Fruit fly (Drosophila melanogaster) whole organism, embryonic: ENCODE results near the gene Mo25.

Experiments
- Atf6 ChIP-seq: fragments of 200-800 bp; sonication (Bioruptor generic); IDR thresholded peaks from 2 replicates; pipeline ENCODE4 v1.3.6; 2022; ENCODE audit warnings: missing biosample characterization, missing genetic modification characterization
- B-H1 ChIP-seq: fragments of 200-800 bp; sonication (Bioruptor generic); IDR thresholded peaks from 3 replicates; pipeline ENCODE4 v1.3.6; 2022; ENCODE audit warnings: missing biosample characterization, missing genetic modification characterization
- BEAF-32 ChIP-seq: fragments of 200-800 bp; sonication (Bioruptor generic); optimal IDR thresholded peaks from 3 replicates; lab custom pipeline; 2017; ENCODE audit warnings: missing biosample characterization, missing genetic modification characterization, mild to moderate bottlenecking, moderate library complexity, missing genetic modification reagents
- CG10979 ChIP-seq: fragments of 200-800 bp; sonication (Bioruptor generic); optimal IDR thresholded peaks from 2 replicates; lab custom pipeline; 2018; ENCODE audit warnings: missing biosample characterization, mild to moderate bottlenecking, missing genetic modification characterization, moderate library complexity
- CG11247 ChIP-seq: fragments of 200-800 bp; sonication (Bioruptor generic); IDR thresholded peaks from 2 replicates; pipeline ENCODE4 v1.3.6; 2022; ENCODE audit warnings: missing biosample characterization, missing genetic modification characterization
- CG1233 ChIP-seq: fragments of 200-800 bp; sonication (Bioruptor generic); optimal IDR thresholded peaks from 4 replicates; lab custom pipeline; 2018; ENCODE audit warnings: missing biosample characterization, mild to moderate bottlenecking, missing genetic modification characterization
- CG13296 ChIP-seq: fragments of 200-800 bp; sonication (Bioruptor generic); optimal IDR thresholded peaks from 3 replicates; lab custom pipeline; 2018; ENCODE audit warnings: missing biosample characterization, mild to moderate bottlenecking, missing genetic modification characterization
- CG13775 ChIP-seq: fragments of 200-800 bp; sonication (Bioruptor generic); optimal IDR thresholded peaks from 3 replicates; lab custom pipeline; 2017; ENCODE audit warnings: missing biosample characterization, mild to moderate bottlenecking, missing genetic modification characterization
- CG13894 ChIP-seq: fragments of 200-800 bp; sonication (Bioruptor generic); optimal IDR thresholded peaks from 3 replicates; lab custom pipeline; 2018; ENCODE audit warnings: missing biosample characterization, mild to moderate bottlenecking, missing genetic modification characterization, moderate library complexity
- CG14710 ChIP-seq: fragments of 200-800 bp; sonication (Bioruptor generic); optimal IDR thresholded peaks from 3 replicates; lab custom pipeline; 2019; ENCODE audit warnings: missing biosample characterization, mild to moderate bottlenecking, missing genetic modification characterization, moderate library complexity
- CG18476 ChIP-seq: fragments of 200-800 bp; sonication (Bioruptor generic); optimal IDR thresholded peaks from 2 replicates; lab custom pipeline; 2016; ENCODE audit warnings: missing biosample characterization, mild to moderate bottlenecking, missing genetic modification characterization
- CG2712 ChIP-seq: fragments of 200-800 bp; optimal IDR thresholded peaks from 3 replicates; lab custom pipeline; 2019; ENCODE audit warnings: missing biosample characterization, mild to moderate bottlenecking, missing genetic modification characterization, moderate library complexity
- CG2889 ChIP-seq: fragments of 200-800 bp; sonication (Bioruptor generic); IDR thresholded peaks from 3 replicates; pipeline ENCODE4 v1.3.6; 2022; ENCODE audit warnings: missing biosample characterization, missing genetic modification characterization
- CG30403 ChIP-seq: fragments of 200-800 bp; sonication (Bioruptor generic); optimal IDR thresholded peaks from 3 replicates; lab custom pipeline; 2016; ENCODE audit warnings: missing biosample characterization, missing genetic modification characterization
- CG3726 ChIP-seq: fragments of 200-800 bp; sonication (Bioruptor generic); IDR thresholded peaks from 3 replicates; pipeline ENCODE4, ENCODE4 v1.3.6; 2022; ENCODE audit warnings: missing biosample characterization, missing genetic modification characterization
- CG5953 ChIP-seq: fragments of 200-800 bp; sonication (Bioruptor generic); IDR thresholded peaks from 2 replicates; pipeline ENCODE4 v1.3.6; 2022; ENCODE audit warnings: missing biosample characterization, missing genetic modification characterization
- CG6791 ChIP-seq: fragments of 200-800 bp; sonication (Bioruptor generic); IDR thresholded peaks from 3 replicates; pipeline ENCODE4 v1.3.6; 2022; ENCODE audit warnings: missing biosample characterization, missing genetic modification characterization; ENCODE audit not compliant: partially characterized antibody
- CG9876 ChIP-seq: fragments of 200-800 bp; sonication (Bioruptor generic); optimal IDR thresholded peaks from 2 replicates; lab custom pipeline; 2016; ENCODE audit warnings: missing biosample characterization, missing genetic modification characterization
- Chrac-16 ChIP-seq: fragments of 200-800 bp; sonication (Bioruptor generic); optimal IDR thresholded peaks from 3 replicates; lab custom pipeline; 2016; ENCODE audit warnings: missing biosample characterization, missing genetic modification characterization
- Dref ChIP-seq: fragments of 200-800 bp; sonication (Bioruptor generic); IDR thresholded peaks from 2 replicates; pipeline ENCODE4 v1.3.6; 2022; ENCODE audit warnings: missing biosample characterization, missing genetic modification characterization
- E2f1 ChIP-seq: fragments of 200-800 bp; sonication (Bioruptor generic); IDR thresholded peaks from 2 replicates; pipeline ENCODE4 v1.3.6; 2022; ENCODE audit warnings: missing biosample characterization, missing genetic modification characterization
- H15 ChIP-seq: fragments of 200-800 bp; sonication (Bioruptor generic); IDR thresholded peaks from 3 replicates; pipeline ENCODE4 v1.3.6; 2022; ENCODE audit warnings: missing biosample characterization, missing genetic modification characterization
- Hr39 ChIP-seq: fragments of >200 bp; optimal IDR thresholded peaks from 2 replicates; lab custom pipeline; 2017
- NK7.1 ChIP-seq: fragments of 200-800 bp; sonication (Bioruptor generic); optimal IDR thresholded peaks from 3 replicates; lab custom pipeline; 2016; ENCODE audit warnings: missing biosample characterization, missing genetic modification characterization
- Neu2 ChIP-seq: fragments of 200-800 bp; sonication (Bioruptor generic); optimal IDR thresholded peaks from 3 replicates; lab custom pipeline; 2016; ENCODE audit warnings: missing biosample characterization, missing genetic modification characterization, borderline replicate concordance
- Sin3A ChIP-seq: fragments of >200 bp; optimal IDR thresholded peaks from 2 replicates; lab custom pipeline; 2018
- Stat92E ChIP-seq, 3 experiments: fragments of >200 bp in 2 of 3; fragments of 200-800 bp in 1 of 3; sonication (Bioruptor generic) in 1 of 3; optimal IDR thresholded peaks; 2 replicates each; lab custom pipeline; 2017 to 2019; ENCODE audit warnings: missing biosample characterization in 3 of 3, missing genetic modification characterization in 3 of 3, mild to moderate bottlenecking in 1 of 3, moderate library complexity in 1 of 3
- Vsx1 ChIP-seq: fragments of 200-800 bp; sonication (Bioruptor generic); optimal IDR thresholded peaks from 2 replicates; lab custom pipeline; 2017; ENCODE audit warnings: missing biosample characterization, mild to moderate bottlenecking, missing genetic modification characterization, missing genetic modification reagents
- abd-A ChIP-seq: fragments of 200-800 bp; sonication (Bioruptor generic); optimal IDR thresholded peaks from 3 replicates; lab custom pipeline; 2019; ENCODE audit warnings: missing biosample characterization, mild to moderate bottlenecking, missing genetic modification characterization, moderate library complexity
- ap ChIP-seq: fragments of 200-800 bp; sonication (Bioruptor generic); IDR thresholded peaks from 2 replicates; pipeline ENCODE4 v1.3.6; 2022; ENCODE audit warnings: missing biosample characterization, missing genetic modification characterization
- ato ChIP-seq: fragments of 200-800 bp; sonication (Bioruptor generic); IDR thresholded peaks from 2 replicates; pipeline ENCODE4 v1.3.6; 2022; ENCODE audit warnings: missing biosample characterization, missing genetic modification characterization; ENCODE audit not compliant: partially characterized antibody
- ci ChIP-seq: fragments of 200-800 bp; sonication (Bioruptor generic); IDR thresholded peaks from 3 replicates; pipeline ENCODE4 v1.3.6; 2022; ENCODE audit warnings: missing biosample characterization, missing genetic modification characterization
- fu2 ChIP-seq: fragments of 200-800 bp; sonication (Bioruptor generic); optimal IDR thresholded peaks from 2 replicates; lab custom pipeline; 2016; ENCODE audit warnings: missing biosample characterization, missing genetic modification characterization
- gro ChIP-seq: fragments of 200-800 bp; sonication (Bioruptor generic); optimal IDR thresholded peaks from 2 replicates; lab custom pipeline; 2016; ENCODE audit warnings: missing biosample characterization, missing genetic modification characterization
- hkb ChIP-seq, 2 experiments: fragments of 200-800 bp in 1 of 2; fragments of >200 bp in 1 of 2; sonication (Bioruptor generic) in 1 of 2; IDR thresholded peaks in 1 of 2; optimal IDR thresholded peaks in 1 of 2; 2 replicates each; pipeline versions ENCODE4 v1.3.6 to Lab custom; 2017 to 2022; ENCODE audit warnings: missing biosample characterization in 1 of 2, missing genetic modification characterization in 1 of 2
- ind ChIP-seq: fragments of 200-800 bp; sonication (Bioruptor generic); optimal IDR thresholded peaks from 3 replicates; lab custom pipeline; 2016; ENCODE audit warnings: missing biosample characterization, missing genetic modification characterization
- jigr1 ChIP-seq: fragments of 200-800 bp; sonication (Bioruptor generic); IDR thresholded peaks from 3 replicates; pipeline ENCODE4 v1.3.6; 2022; ENCODE audit warnings: missing biosample characterization, missing genetic modification characterization
- klu ChIP-seq: fragments of 200-800 bp; sonication (Bioruptor generic); IDR thresholded peaks from 2 replicates; pipeline ENCODE4 v1.3.6; 2022; ENCODE audit warnings: missing biosample characterization, missing genetic modification characterization
- knrl ChIP-seq: fragments of 200-800 bp; sonication (Bioruptor generic); IDR thresholded peaks from 3 replicates; pipeline ENCODE4 v1.3.6; 2022; ENCODE audit warnings: missing biosample characterization, missing genetic modification characterization; ENCODE audit not compliant: partially characterized antibody
- lola ChIP-seq, 3 experiments: fragments of >200 bp in 2 of 3; fragments of 200-800 bp in 1 of 3; sonication (Bioruptor generic) in 1 of 3; optimal IDR thresholded peaks; 2 replicates each; lab custom pipeline; 2017 to 2019; ENCODE audit warnings: missing biosample characterization in 3 of 3, missing genetic modification characterization in 3 of 3, mild to moderate bottlenecking in 1 of 3, moderate library complexity in 1 of 3
- luna ChIP-seq: fragments of 200-800 bp; sonication (Bioruptor generic); optimal IDR thresholded peaks from 2 replicates; lab custom pipeline; 2016; ENCODE audit warnings: missing biosample characterization, missing genetic modification characterization
- oc ChIP-seq: fragments of 200-800 bp; sonication (Bioruptor generic); optimal IDR thresholded peaks from 2 replicates; lab custom pipeline; 2018; ENCODE audit warnings: missing biosample characterization, mild to moderate bottlenecking, missing genetic modification characterization, moderate library complexity
- peb ChIP-seq: fragments of 200-800 bp; sonication (Bioruptor generic); IDR thresholded peaks from 2 replicates; pipeline ENCODE4 v1.3.6; 2022; ENCODE audit warnings: missing biosample characterization, missing genetic modification characterization
- pnt ChIP-seq: fragments of 200-800 bp; sonication (Bioruptor generic); optimal IDR thresholded peaks from 3 replicates; lab custom pipeline; 2016; ENCODE audit warnings: missing biosample characterization, missing genetic modification characterization
- prd ChIP-seq, 3 experiments: fragments of >200 bp in 2 of 3; fragments of 200-800 bp in 1 of 3; sonication (Bioruptor generic) in 1 of 3; optimal IDR thresholded peaks in 2 of 3; IDR thresholded peaks in 1 of 3; 2 replicates in 2 of 3; 3 replicates in 1 of 3; pipeline versions ENCODE4 v1.3.6 to Lab custom; 2017 to 2022; ENCODE audit warnings: missing biosample characterization in 1 of 3, missing genetic modification characterization in 1 of 3
- seq ChIP-seq: fragments of 200-800 bp; sonication (Bioruptor generic); IDR thresholded peaks from 2 replicates; pipeline ENCODE4 v1.3.6; 2022; ENCODE audit warnings: missing biosample characterization, missing genetic modification characterization
- sqz ChIP-seq: fragments of 200-800 bp; sonication (Bioruptor generic); optimal IDR thresholded peaks from 3 replicates; lab custom pipeline; 2018; ENCODE audit warnings: missing biosample characterization, mild to moderate bottlenecking, missing genetic modification characterization
- tgo ChIP-seq: fragments of 200-800 bp; sonication (Bioruptor generic); IDR thresholded peaks from 3 replicates; pipeline ENCODE4 v1.3.6; 2022; ENCODE audit warnings: missing biosample characterization, missing genetic modification characterization
- z ChIP-seq: fragments of 200-800 bp; sonication (Bioruptor generic); IDR thresholded peaks from 3 replicates; pipeline ENCODE4 v1.3.6; 2022; ENCODE audit warnings: missing biosample characterization, missing genetic modification characterization
- zen ChIP-seq: fragments of 200-800 bp; sonication (Bioruptor generic); optimal IDR thresholded peaks from 3 replicates; lab custom pipeline; 2018; ENCODE audit warnings: missing biosample characterization, mild to moderate bottlenecking, missing genetic modification characterization, moderate library complexity

Mo25 gene

DNA sequence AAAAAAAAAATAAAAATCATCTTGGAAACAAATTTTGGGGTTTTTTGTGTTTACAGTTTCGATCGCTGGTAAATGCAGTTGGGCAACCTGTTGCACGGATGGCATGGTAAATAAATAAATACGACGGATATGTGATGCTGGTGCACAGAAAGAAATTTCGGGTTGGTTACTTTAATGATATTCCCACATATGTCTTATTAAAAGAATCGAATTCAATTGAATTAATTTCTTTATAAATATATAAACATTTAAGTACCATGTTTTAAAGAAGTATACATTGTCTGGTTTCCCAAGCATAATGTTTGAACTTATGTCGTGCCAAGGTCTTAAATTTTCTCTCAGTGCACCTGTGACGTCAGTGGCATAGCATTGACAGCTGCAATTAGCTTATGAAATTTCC is 47.8 kb downstream of the Mo25 start (continued):
- TF ChIP-seq CG9876 (GFP tag; lab: Kevin White, UChicago) (no peak), CG3726 (GFP tag; lab: Robert Waterston, UW) (no peak), prd (optimal IDR thresholded peaks at IDR 0.05; lab: Kevin White, UChicago) (no peak), prd (GFP tag; IDR thresholded peaks at IDR 0.05; lab: Robert Waterston, UW) (peak; percentile 73; the same call in 2 of the 3 replicates), sqz (GFP tag; lab: Kevin White, UChicago) (peak; percentile 9), BEAF-32 (GFP tag; lab: Kevin White, UChicago) (no peak), ind (GFP tag; lab: Kevin White, UChicago) (peak; percentile 27), Sin3A (lab: Kevin White, UChicago) (no peak), CG11247 (GFP tag; lab: Robert Waterston, UW) (no peak), E2f1 (peak; percentile 50), knrl (GFP tag; lab: Robert Waterston, UW) (no peak), Atf6 (GFP tag; lab: Robert Waterston, UW) (no peak), luna (GFP tag; lab: Kevin White, UChicago) (no peak), ato (GFP tag; lab: Robert Waterston, UW) (no peak), CG10979 (tag; lab: Kevin White, UChicago) (peak; percentile 82), seq (GFP tag; lab: Robert Waterston, UW) (peak; percentile 60; the same call in 1 of the 2 replicates), lola (GFP tag; optimal IDR thresholded peaks at IDR 0.05; lab: Kevin White, UChicago) (peak in 1 of 3 experiments; percentile 70), peb (GFP tag; lab: Robert Waterston, UW) (no peak), H15 (GFP tag; lab: Robert Waterston, UW) (0 out of 3 replicates have a peak, but pooled peaks have one; percentile 39), oc (tag; lab: Kevin White, UChicago) (peak; percentile 53), CG1233 (GFP tag; lab: Kevin White, UChicago) (peak; percentile 20), Chrac-16 (peak; percentile 49), Dref (GFP tag; lab: Robert Waterston, UW) (no peak), Hr39 (lab: Kevin White, UChicago) (no peak), Neu2 (GFP tag; lab: Kevin White, UChicago) (no peak), CG6791 (GFP tag; lab: Robert Waterston, UW) (no peak), fu2 (GFP tag; lab: Kevin White, UChicago) (no peak), hkb (optimal IDR thresholded peaks at IDR 0.05; lab: Kevin White, UChicago) (no peak), hkb (GFP tag; IDR thresholded peaks at IDR 0.05; lab: Robert Waterston, UW) (peak; percentile 75), Vsx1 (GFP tag; lab: Kevin White, UChicago) (peak; percentile 21), B-H1 (peak; percentile 12; the same call in 1 of the 3 replicates), CG14710 (peak; percentile 68), abd-A (tag; lab: Kevin White, UChicago) (no peak), tgo (GFP tag; lab: Robert Waterston, UW) (peak; percentile 54; the same call in 2 of the 3 replicates), NK7.1 (GFP tag; lab: Kevin White, UChicago) (no peak), pnt (no peak), zen (tag; lab: Kevin White, UChicago) (peak; percentile 57), ci (GFP tag; lab: Robert Waterston, UW) (peak; percentile 85), gro (GFP tag; lab: Kevin White, UChicago) (no peak), CG13894 (tag; lab: Kevin White, UChicago) (no peak), Stat92E (GFP tag; optimal IDR thresholded peaks at IDR 0.05; lab: Kevin White, UChicago) (no peak), CG30403 (GFP tag; lab: Kevin White, UChicago) (peak; percentile 43), ap (0 out of 2 replicates have a peak, but pooled peaks have one; percentile 22), CG13296 (GFP tag; lab: Kevin White, UChicago) (peak; percentile 44), CG13775 (peak; percentile 18), CG2889 (GFP tag; lab: Robert Waterston, UW) (no peak), jigr1 (GFP tag; lab: Robert Waterston, UW) (no peak), CG5953 (GFP tag; lab: Robert Waterston, UW) (peak; percentile 52; the same call in 1 of the 2 replicates), z (no peak), CG18476 (GFP tag; lab: Kevin White, UChicago) (no peak), klu (no peak), CG2712 (peak; percentile 83)
